Worm (Caenorhabditis elegans) whole organism, L1 larva: Measurements from ENCODE around the gene C16C8.19.

Experiments
- ama-1 ChIP-seq: fragments of 150-350 bp; optimal IDR thresholded peaks from 2 replicates; lab custom pipeline; 2014
- ceh-90 ChIP-seq: sonication (generic microtip); optimal IDR thresholded peaks from 2 replicates; lab custom pipeline; 2016; ENCODE audit warnings: missing genetic modification characterization, missing compliant biosample characterization
- egl-27 ChIP-seq, 2 experiments: fragments of 150-350 bp in 1 of 2; sonication (generic microtip); optimal IDR thresholded peaks; 3 replicates each; lab custom pipeline; 2017 to 2018; ENCODE audit warnings: missing biosample characterization in 2 of 2, missing genetic modification characterization in 2 of 2, missing genetic modification reagents in 2 of 2
- elt-2 ChIP-seq: sonication (generic microtip); optimal IDR thresholded peaks from 2 replicates; lab custom pipeline; 2016; ENCODE audit warnings: missing genetic modification characterization, mild to moderate bottlenecking, inconsistent platforms, missing compliant biosample characterization, missing genetic modification reagents
- fos-1 ChIP-seq: fragments of 150-350 bp; optimal IDR thresholded peaks from 2 replicates; lab custom pipeline; 2014; ENCODE audit warnings: missing biosample characterization, missing genetic modification characterization
- lsy-2 ChIP-seq, 2 experiments: fragments of 150-350 bp; optimal IDR thresholded peaks; 2 replicates each; lab custom pipeline; 2014; ENCODE audit warnings: missing biosample characterization in 2 of 2, missing genetic modification characterization in 2 of 2
- nhr-77 ChIP-seq: fragments of 150-350 bp; optimal IDR thresholded peaks from 2 replicates; lab custom pipeline; 2014; ENCODE audit warnings: missing biosample characterization, missing genetic modification characterization
- nhr-85 ChIP-seq: sonication (generic microtip); peaks from one replicate; lab custom pipeline; 2016; ENCODE audit warnings: missing genetic modification characterization, inconsistent platforms, missing compliant biosample characterization

- TF ChIP-seq ama-1 (lab: Kevin White, UChicago) (no peak), lsy-2 (tag; optimal IDR thresholded peaks at IDR 0.05; lab: Kevin White, UChicago) (no peak), nhr-77 (tag; lab: Kevin White, UChicago) (no peak), nhr-85 (no peak), ceh-90 (tag; lab: Kevin White, UChicago) (no peak), egl-27 (tag; optimal IDR thresholded peaks at IDR 0.05; lab: Kevin White, UChicago) (no peak), fos-1 (tag; lab: Kevin White, UChicago) (no peak), elt-2 (no peak)
Observed at ce11 chrII:3452421-3452820, 5.9 kb upstream of the C16C8.19 start, which contains the start of gene C16C8.12.
